Worm (Caenorhabditis elegans) whole organism, late embryonic: ENCODE measurements around the gene F20E11.17.

Experiments
- pha-4 ChIP-seq: fragments of 150-350 bp; optimal IDR thresholded peaks from 2 replicates; lab custom pipeline; 2018; ENCODE audit warnings: missing biosample characterization, missing genetic modification reagents, missing genetic modification characterization
- ref-2 ChIP-seq: sonication (generic microtip); optimal IDR thresholded peaks from 2 replicates; lab custom pipeline; 2016; ENCODE audit warnings: missing genetic modification characterization, missing compliant biosample characterization

ce11 chrV:17466751-17467150 lies 2.3 kb downstream of the F20E11.17 start, which contains the start of gene srw-72:
- TF ChIP-seq pha-4 (tag; lab: Kevin White, UChicago): no peak
- no peak for TF ChIP-seq ref-2 (tag; lab: Kevin White, UChicago)
